Worm (Caenorhabditis elegans) whole organism, L3 larva: ENCODE measurements around the gene C28H8.7.

Source experiments
- R02D3.7 ChIP-seq: fragments of 150-350 bp; optimal IDR thresholded peaks from 2 replicates; lab custom pipeline; 2014; ENCODE audit warnings: missing biosample characterization, missing genetic modification characterization
- ZK546.5 ChIP-seq: sonication (generic microtip); optimal IDR thresholded peaks from 2 replicates; lab custom pipeline; 2017; ENCODE audit warnings: missing biosample characterization, missing genetic modification characterization
- aly-2 ChIP-seq: fragments of 150-350 bp; optimal IDR thresholded peaks from 2 replicates; lab custom pipeline; 2014; ENCODE audit warnings: missing biosample characterization, missing genetic modification characterization
- ama-1 ChIP-seq: fragments of 150-350 bp; optimal IDR thresholded peaks from 2 replicates; lab custom pipeline; 2018
- ceh-16 ChIP-seq: sonication (generic microtip); optimal IDR thresholded peaks from 2 replicates; lab custom pipeline; 2017; ENCODE audit warnings: missing biosample characterization, missing genetic modification characterization
- ceh-28 ChIP-seq: fragments of 150-350 bp; optimal IDR thresholded peaks from 2 replicates; lab custom pipeline; 2014; ENCODE audit warnings: missing biosample characterization, missing genetic modification reagents, missing genetic modification characterization
- ceh-82 ChIP-seq: fragments of 150-350 bp; optimal IDR thresholded peaks from 2 replicates; lab custom pipeline; 2014; ENCODE audit warnings: missing biosample characterization, missing genetic modification characterization
- ceh-9 ChIP-seq: sonication (generic microtip); optimal IDR thresholded peaks from 2 replicates; lab custom pipeline; 2018; ENCODE audit warnings: missing biosample characterization, missing genetic modification characterization
- egl-27 ChIP-seq: sonication (generic microtip); optimal IDR thresholded peaks from 4 replicates; lab custom pipeline; 2017; ENCODE audit warnings: missing biosample characterization, missing genetic modification reagents, missing genetic modification characterization
- egl-5 ChIP-seq: fragments of 150-350 bp; optimal IDR thresholded peaks from 2 replicates; lab custom pipeline; 2017; ENCODE audit warnings: missing biosample characterization, missing genetic modification reagents, missing genetic modification characterization, inconsistent platforms
- elt-2 ChIP-seq: sonication (generic microtip); optimal IDR thresholded peaks from 2 replicates; lab custom pipeline; 2016; ENCODE audit warnings: missing genetic modification reagents, mild to moderate bottlenecking, missing genetic modification characterization, missing compliant biosample characterization
- fkh-10 ChIP-seq: sonication (generic microtip); optimal IDR thresholded peaks from 2 replicates; lab custom pipeline; 2017; ENCODE audit warnings: missing biosample characterization, missing genetic modification reagents, missing genetic modification characterization
- fkh-2 ChIP-seq: fragments of 150-350 bp; optimal IDR thresholded peaks from 2 replicates; lab custom pipeline; 2014; ENCODE audit warnings: missing biosample characterization, missing genetic modification reagents, missing genetic modification characterization
- hmg-11 ChIP-seq: sonication (generic microtip); optimal IDR thresholded peaks from 2 replicates; lab custom pipeline; 2016; ENCODE audit warnings: missing genetic modification characterization, missing compliant biosample characterization
- jun-1 ChIP-seq: fragments of 150-350 bp; optimal IDR thresholded peaks from 2 replicates; lab custom pipeline; 2014; ENCODE audit warnings: missing biosample characterization, missing genetic modification reagents, missing genetic modification characterization
- lin-15B ChIP-seq: fragments of 150-350 bp; optimal IDR thresholded peaks from 2 replicates; lab custom pipeline; 2014; ENCODE audit warnings: missing biosample characterization, missing genetic modification characterization
- lin-39 ChIP-seq: fragments of 150-350 bp; optimal IDR thresholded peaks from 2 replicates; lab custom pipeline; 2018; ENCODE audit warnings: missing biosample characterization, missing genetic modification reagents, missing genetic modification characterization
- lsy-12 ChIP-seq: sonication (generic microtip); optimal IDR thresholded peaks from 2 replicates; lab custom pipeline; 2016; ENCODE audit warnings: mild to moderate bottlenecking, missing genetic modification characterization, missing compliant biosample characterization
- mml-1 ChIP-seq: fragments of 150-350 bp; sonication (generic microtip); optimal IDR thresholded peaks from 3 replicates; lab custom pipeline; 2014; ENCODE audit warnings: missing biosample characterization, missing genetic modification characterization
- nfya-1 ChIP-seq: sonication (generic microtip); optimal IDR thresholded peaks from 2 replicates; lab custom pipeline; 2017; ENCODE audit warnings: missing genetic modification characterization, mild to moderate bottlenecking, missing compliant biosample characterization, antibody characterized with exemption, moderate library complexity; ENCODE audit not compliant: insufficient read depth
- nhr-12 ChIP-seq: fragments of 150-350 bp; optimal IDR thresholded peaks from 2 replicates; lab custom pipeline; 2014; ENCODE audit warnings: missing biosample characterization, missing genetic modification characterization
- nhr-23 ChIP-seq: fragments of 150-350 bp; optimal IDR thresholded peaks from 2 replicates; lab custom pipeline; 2014; ENCODE audit warnings: missing biosample characterization, missing genetic modification reagents, missing genetic modification characterization
- nhr-25 ChIP-seq: sonication (generic microtip); optimal IDR thresholded peaks from 2 replicates; lab custom pipeline; 2017; ENCODE audit warnings: missing biosample characterization, missing genetic modification characterization
- nhr-28 ChIP-seq: fragments of 150-350 bp; optimal IDR thresholded peaks from 2 replicates; lab custom pipeline; 2014; ENCODE audit warnings: missing biosample characterization, missing genetic modification characterization
- nhr-43 ChIP-seq: sonication (generic microtip); optimal IDR thresholded peaks from 2 replicates; lab custom pipeline; 2016; ENCODE audit warnings: mild to moderate bottlenecking, missing genetic modification characterization, missing compliant biosample characterization; ENCODE audit not compliant: poor library complexity, severe bottlenecking
- nhr-67 ChIP-seq: fragments of 150-350 bp; optimal IDR thresholded peaks from 2 replicates; lab custom pipeline; 2014; ENCODE audit warnings: missing biosample characterization, missing genetic modification characterization
- nhr-76 ChIP-seq: fragments of 150-350 bp; sonication (generic microtip); optimal IDR thresholded peaks from 5 replicates; lab custom pipeline; 2014; ENCODE audit warnings: missing biosample characterization, missing genetic modification characterization
- pha-4 ChIP-seq: fragments of 150-350 bp; optimal IDR thresholded peaks from 2 replicates; lab custom pipeline; 2014; ENCODE audit warnings: missing biosample characterization, missing genetic modification reagents, missing genetic modification characterization
- pqm-1 ChIP-seq: fragments of 150-350 bp; optimal IDR thresholded peaks from 2 replicates; lab custom pipeline; 2017; ENCODE audit warnings: missing biosample characterization, missing genetic modification characterization, inconsistent platforms
- skn-1 ChIP-seq: fragments of 150-350 bp; optimal IDR thresholded peaks from 2 replicates; lab custom pipeline; 2014; ENCODE audit warnings: missing biosample characterization, missing genetic modification characterization
- snpc-4 ChIP-seq: fragments of 150-350 bp; optimal IDR thresholded peaks from 2 replicates; lab custom pipeline; 2014; ENCODE audit warnings: missing biosample characterization, missing genetic modification characterization
- tbx-2 ChIP-seq: sonication (generic microtip); optimal IDR thresholded peaks from 2 replicates; lab custom pipeline; 2016; ENCODE audit warnings: mild to moderate bottlenecking, missing genetic modification characterization, missing compliant biosample characterization
- unc-62 ChIP-seq: fragments of 150-350 bp; sonication (generic microtip); optimal IDR thresholded peaks from 4 replicates; lab custom pipeline; 2014; ENCODE audit warnings: missing biosample characterization, missing genetic modification reagents, missing genetic modification characterization
- zag-1 ChIP-seq: fragments of 150-350 bp; optimal IDR thresholded peaks from 2 replicates; lab custom pipeline; 2014; ENCODE audit warnings: missing biosample characterization, missing genetic modification characterization
- ztf-11 ChIP-seq: fragments of 150-350 bp; optimal IDR thresholded peaks from 2 replicates; lab custom pipeline; 2014; ENCODE audit warnings: missing biosample characterization, missing genetic modification characterization
- ztf-4 ChIP-seq: fragments of 150-350 bp; optimal IDR thresholded peaks from 2 replicates; lab custom pipeline; 2014; ENCODE audit warnings: missing biosample characterization, missing genetic modification characterization

Gene C28H8.7

DNA sequence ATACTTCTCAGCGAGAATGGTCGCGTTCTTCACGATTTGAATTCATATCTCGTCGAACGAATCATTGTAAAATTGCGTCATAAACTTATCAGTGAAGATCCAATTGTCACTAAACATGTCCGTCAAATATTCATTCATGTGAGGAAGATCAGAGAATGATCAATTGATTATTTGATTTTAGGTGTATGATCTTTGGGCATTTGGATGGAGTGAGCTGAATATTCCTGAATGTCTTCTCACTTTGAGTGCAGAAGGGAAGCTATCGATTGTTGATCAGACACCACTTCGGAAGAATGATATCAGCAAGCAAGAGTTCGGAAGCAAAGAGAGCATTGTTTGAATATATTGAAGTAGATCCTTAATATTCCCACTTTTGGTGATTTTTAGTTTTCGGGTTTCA, 12.5 kb downstream of the C28H8.7 start (continued):
- no peak for TF ChIP-seq ceh-9 (tag; lab: Kevin White, UChicago)
- peak; percentile 66 for TF ChIP-seq unc-62 (GFP tag; lab: Kevin White, UChicago)
- no peak for TF ChIP-seq ceh-28 (tag; lab: Kevin White, UChicago)
- no peak for TF ChIP-seq tbx-2 (tag; lab: Kevin White, UChicago)
- no peak for TF ChIP-seq ceh-82 (tag; lab: Kevin White, UChicago)
- no peak for TF ChIP-seq R02D3.7 (tag; lab: Kevin White, UChicago)
- no peak for TF ChIP-seq egl-27 (tag; lab: Kevin White, UChicago)
- no peak for TF ChIP-seq ceh-16
- TF ChIP-seq skn-1 = no peak
- no peak for TF ChIP-seq nhr-12 (tag; lab: Kevin White, UChicago)
- no peak for TF ChIP-seq fkh-2 (tag; lab: Kevin White, UChicago)
- peak; percentile 48 for TF ChIP-seq jun-1 (tag; lab: Kevin White, UChicago)
- no peak for TF ChIP-seq pha-4
- no peak for TF ChIP-seq mml-1 (tag; lab: Kevin White, UChicago)
- peak; percentile 96 for TF ChIP-seq ama-1 (lab: Kevin White, UChicago)
- no peak for TF ChIP-seq nhr-67 (tag; lab: Kevin White, UChicago)
- peak; percentile 38 for TF ChIP-seq lsy-12
- no peak for TF ChIP-seq ZK546.5 (tag; lab: Kevin White, UChicago)
- TF ChIP-seq nfya-1 (tag; lab: Kevin White, UChicago) = no peak
- peak; percentile 14 for TF ChIP-seq ztf-4 (tag; lab: Kevin White, UChicago)

DNA sequence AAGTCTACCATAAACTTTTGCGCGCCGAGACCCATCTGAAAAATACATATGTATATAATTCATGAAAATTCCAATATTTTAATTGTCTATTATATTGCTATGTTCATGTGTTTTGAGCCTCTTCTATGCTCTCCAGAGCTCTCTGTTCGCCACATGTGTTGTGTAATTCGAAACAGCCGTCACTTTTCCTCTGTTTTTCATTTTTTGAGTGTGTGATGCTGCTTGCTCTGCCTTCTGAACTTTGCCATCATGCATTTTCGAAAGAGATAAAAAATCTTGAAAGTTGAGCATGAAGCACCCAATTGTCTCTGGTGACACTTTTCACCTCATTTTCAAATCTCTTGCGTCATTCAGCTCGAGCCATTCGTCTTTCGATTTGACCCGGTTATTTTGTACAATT, 14.5 kb downstream of the C28H8.7 start:
- TF ChIP-seq nhr-76 (tag; lab: Kevin White, UChicago) (no peak), egl-5 (tag; lab: Kevin White, UChicago) (peak; percentile 49), nhr-12 (tag; lab: Kevin White, UChicago) (no peak), nhr-28 (tag; lab: Kevin White, UChicago) (no peak)

DNA sequence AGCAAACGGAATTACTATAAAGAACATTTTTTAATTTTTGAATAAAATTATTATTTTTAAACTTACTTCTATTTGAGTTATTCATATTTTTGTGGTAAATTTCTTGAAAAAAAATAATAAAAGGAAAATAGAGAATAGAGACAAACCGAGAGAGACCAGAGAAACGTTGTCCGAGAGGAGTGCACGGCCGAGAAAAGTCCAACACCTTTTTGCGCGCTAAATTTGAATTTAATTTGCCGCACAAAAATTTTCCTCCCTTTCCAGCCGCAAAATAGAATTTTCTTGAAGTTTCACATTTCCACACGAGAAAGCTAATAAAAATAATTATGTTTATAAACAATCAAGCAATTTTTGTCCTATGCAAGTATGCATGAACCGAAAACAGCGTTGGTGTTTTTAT, 15.0 kb downstream of the C28H8.7 start, which contains the start of the genes F01F1.11 and F01F1.3:
Gene F01F1.11, minus strand, starts transcription at position 118 of the 400 bp plus-strand sequence.
Gene F01F1.3, plus strand, starts transcription at position 179 of the 400 bp plus-strand sequence.
- TF ChIP-seq egl-27 (tag; lab: Kevin White, UChicago) = no peak
- TF ChIP-seq nhr-23 (tag; lab: Kevin White, UChicago) = peak; percentile 84
- TF ChIP-seq nhr-25 (tag; lab: Kevin White, UChicago) = peak; percentile 62
- no peak for TF ChIP-seq mml-1 (tag; lab: Kevin White, UChicago)
- TF ChIP-seq nhr-43 (tag; lab: Kevin White, UChicago) = peak; percentile 85
- no peak for TF ChIP-seq aly-2
- TF ChIP-seq lin-15B (tag; lab: Kevin White, UChicago) = peak; percentile 69
- TF ChIP-seq elt-2 (tag; lab: Kevin White, UChicago) = peak; percentile 13
- peak; percentile 22 for TF ChIP-seq ceh-28 (tag; lab: Kevin White, UChicago)
- peak; percentile 32 for TF ChIP-seq snpc-4 (tag; lab: Kevin White, UChicago)
- peak; percentile 80 for TF ChIP-seq nfya-1 (tag; lab: Kevin White, UChicago)
- TF ChIP-seq lin-39 (tag; lab: Kevin White, UChicago) = peak; percentile 26
- TF ChIP-seq pha-4 = peak; percentile 91
- no peak for TF ChIP-seq nhr-12 (tag; lab: Kevin White, UChicago)
- peak; percentile 3 for TF ChIP-seq hmg-11 (tag; lab: Kevin White, UChicago)
- TF ChIP-seq R02D3.7 (tag; lab: Kevin White, UChicago) = peak; percentile 67
- TF ChIP-seq pqm-1 = peak; percentile 28
- peak; percentile 73 for TF ChIP-seq lsy-12
- peak; percentile 3 for TF ChIP-seq jun-1 (tag; lab: Kevin White, UChicago)
- TF ChIP-seq, all 47 proteins: peak for 15

DNA sequence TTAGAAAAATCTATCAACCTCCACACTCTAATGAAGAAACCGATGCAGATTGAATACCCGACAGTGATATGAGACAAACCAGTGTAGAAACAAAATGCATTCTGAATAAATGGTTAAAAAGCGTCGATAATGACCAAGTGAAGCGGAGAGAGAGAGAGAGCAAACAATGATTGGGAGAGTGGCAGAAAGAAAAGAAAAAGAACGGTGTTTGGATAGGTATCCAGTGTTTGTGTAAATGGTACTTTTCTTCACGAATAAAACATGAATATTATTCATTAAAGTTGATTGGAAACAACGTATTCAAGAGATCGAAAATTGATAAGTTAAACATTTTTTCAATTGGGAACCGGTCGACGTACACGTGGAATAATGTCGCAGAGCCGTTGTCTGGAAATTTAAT, 17.4 kb downstream of the C28H8.7 start, which contains the start of gene F01F1.15:
Gene F01F1.15, minus strand, starts transcription at position 101 of the 400 bp plus-strand sequence.
- TF ChIP-seq egl-5 (tag; lab: Kevin White, UChicago) (no peak), pha-4 (peak; percentile 13), elt-2 (tag; lab: Kevin White, UChicago) (no peak), fkh-10 (GFP tag; lab: Kevin White, UChicago) (no peak), zag-1 (tag; lab: Kevin White, UChicago) (no peak), ztf-11 (tag; lab: Kevin White, UChicago) (no peak)
